Fruit fly (Drosophila melanogaster): ENCODE results near the gene CG13293.

Gene CG13293

dm6 chr3L:6094697-6095096 is 12.0 kb downstream of the CG13293 start, which contains the start of the genes CG10467 and loj (continued):
- peak; percentile 92 for TF ChIP-seq YL-1 (GFP tag; optimal IDR thresholded peaks at IDR 0.05)
- TF ChIP-seq Med (GFP tag) = peak; percentile 94
- TF ChIP-seq Atf6 (GFP tag; IDR thresholded peaks at IDR 0.05) = peak; percentile 93
- TF ChIP-seq CG12104 (GFP tag; optimal IDR thresholded peaks at IDR 0.05) = peak; percentile 93
- no peak for TF ChIP-seq NC2α (GFP tag; optimal IDR thresholded peaks at IDR 0.05)
- no peak for TF ChIP-seq pita (GFP tag; optimal IDR thresholded peaks at IDR 0.05)
- TF ChIP-seq odd (GFP tag; optimal IDR thresholded peaks at IDR 0.05) = peak; percentile 76
- peak; percentile 91 for TF ChIP-seq stc (GFP tag; IDR thresholded peaks at IDR 0.05)
- peak; percentile 73 for TF ChIP-seq CHES-1-like (GFP tag; optimal IDR thresholded peaks at IDR 0.05)
- peak; percentile 87 for TF ChIP-seq CG30020 (tag; optimal IDR thresholded peaks at IDR 0.05)
- TF ChIP-seq abd-A (tag; optimal IDR thresholded peaks at IDR 0.05) = no peak
- TF ChIP-seq al (GFP tag; IDR thresholded peaks at IDR 0.05) = peak; percentile 98
- peak; percentile 87 for TF ChIP-seq Asciz (GFP tag; optimal IDR thresholded peaks at IDR 0.05)
- TF ChIP-seq tll (GFP tag; optimal IDR thresholded peaks at IDR 0.05) = peak in 1 of 2 experiments; percentile 62
- TF ChIP-seq chm (GFP tag; IDR thresholded peaks at IDR 0.05) = peak; percentile 93
- TF ChIP-seq CG6765 (GFP tag; optimal IDR thresholded peaks at IDR 0.05) = peak; percentile 74
- peak; percentile 57; the same call in 1 of the 3 replicates for TF ChIP-seq z (GFP tag; IDR thresholded peaks at IDR 0.05)
- no peak for TF ChIP-seq gfzf (GFP tag; optimal IDR thresholded peaks at IDR 0.05)
- peak; percentile 94 for TF ChIP-seq HmgZ (tag; optimal IDR thresholded peaks at IDR 0.05)
- TF ChIP-seq psq (GFP tag; optimal IDR thresholded peaks at IDR 0.05) = peak; percentile 91
- peak; percentile 86; the same call in 1 of the 2 replicates for TF ChIP-seq CG5953 (GFP tag; IDR thresholded peaks at IDR 0.05)
- TF ChIP-seq CG7372 (GFP tag; IDR thresholded peaks at IDR 0.05) = peak; percentile 97
- peak; percentile 93 for TF ChIP-seq mam (GFP tag; optimal IDR thresholded peaks at IDR 0.05)
- peak; percentile 96 for TF ChIP-seq CG31441 (GFP tag; IDR thresholded peaks at IDR 0.05)
- peak; percentile 65 for TF ChIP-seq CG1792 (GFP tag; optimal IDR thresholded peaks at IDR 0.05)
- peak; percentile 96 for TF ChIP-seq CG12155 (GFP tag; optimal IDR thresholded peaks at IDR 0.05)
- peak; percentile 98 for TF ChIP-seq CoRest (tag; optimal IDR thresholded peaks at IDR 0.05)
- TF ChIP-seq CG11696 (GFP tag; IDR thresholded peaks at IDR 0.05) = peak; percentile 78
- TF ChIP-seq ERR (GFP tag; optimal IDR thresholded peaks at IDR 0.05) = peak; percentile 16
- peak; percentile 91 for TF ChIP-seq CG3281 (GFP tag; optimal IDR thresholded peaks at IDR 0.05)
- peak; percentile 80 to 98 for TF ChIP-seq dpn (GFP tag; optimal IDR thresholded peaks at IDR 0.05)
- TF ChIP-seq CG15073 (GFP tag; optimal IDR thresholded peaks at IDR 0.05) = peak; percentile 93
- peak; percentile 72 for TF ChIP-seq Atf3 (GFP tag; optimal IDR thresholded peaks at IDR 0.05)
- TF ChIP-seq CG9437 (GFP tag; optimal IDR thresholded peaks at IDR 0.05) = peak; percentile 84
- peak; percentile 95 for TF ChIP-seq grau (tag; optimal IDR thresholded peaks at IDR 0.05)
- TF ChIP-seq CG10321 (GFP tag; IDR thresholded peaks at IDR 0.05) = peak; percentile 57; the same call in 1 of the 2 replicates
- TF ChIP-seq Spps (tag; optimal IDR thresholded peaks at IDR 0.05) = peak; percentile 90
- peak; percentile 97 for TF ChIP-seq sens (GFP tag)
- peak; percentile 97 for TF ChIP-seq CG10366 (GFP tag; IDR thresholded peaks at IDR 0.05)
- peak; percentile 63; the same call in 1 of the 3 replicates for TF ChIP-seq sr (GFP tag; IDR thresholded peaks at IDR 0.05)
- TF ChIP-seq Hmr (GFP tag; optimal IDR thresholded peaks at IDR 0.05) = peak; percentile 92
- peak; percentile 36 for TF ChIP-seq fd64A (GFP tag; optimal IDR thresholded peaks at IDR 0.05)
- no peak for TF ChIP-seq Neu2 (GFP tag; optimal IDR thresholded peaks at IDR 0.05; ENCODE audit: borderline replicate concordance)
- peak; percentile 4 for TF ChIP-seq CG7745 (tag; optimal IDR thresholded peaks at IDR 0.05)
- peak; percentile 93 for TF ChIP-seq CG1233 (GFP tag; optimal IDR thresholded peaks at IDR 0.05)
- peak; percentile 80 for TF ChIP-seq CG6254 (GFP tag; optimal IDR thresholded peaks at IDR 0.05)
- TF ChIP-seq Ravus (GFP tag; IDR thresholded peaks at IDR 0.05) = peak; percentile 88
- no peak for TF ChIP-seq CG12769 (tag; optimal IDR thresholded peaks at IDR 0.05)
- TF ChIP-seq CG4282 (GFP tag; optimal IDR thresholded peaks at IDR 0.05) = peak; percentile 43
- TF ChIP-seq CG17328 (GFP tag; IDR thresholded peaks at IDR 0.05) = peak; percentile 96
- peak; percentile 80 for TF ChIP-seq BtbVII (GFP tag; optimal IDR thresholded peaks at IDR 0.05)
